Fruit fly (Drosophila melanogaster): ENCODE results near the gene CG18048.

Gene CG18048

dm6 chr3R:6345814-6346213, at the start of gene CG18048, which contains the start of gene SmD2:
Gene CG18048, plus strand, starts transcription at chr3R:6346111.
Gene SmD2, minus strand, starts transcription at chr3R:6345911.
- TF ChIP-seq toe (GFP tag; optimal IDR thresholded peaks at IDR 0.05): no peak
- TF ChIP-seq tj (GFP tag; optimal IDR thresholded peaks at IDR 0.05): peak; percentile 6
- TF ChIP-seq CG5204 (GFP tag; optimal IDR thresholded peaks at IDR 0.05): peak; percentile 18
- TF ChIP-seq CG14711 (tag; optimal IDR thresholded peaks at IDR 0.05): peak; percentile 14
- peak; percentile 7 for TF ChIP-seq CG12768 (GFP tag; optimal IDR thresholded peaks at IDR 0.05)
- TF ChIP-seq Mnt (GFP tag; optimal IDR thresholded peaks at IDR 0.05): peak; percentile 65
- no peak for TF ChIP-seq pad (GFP tag; optimal IDR thresholded peaks at IDR 0.05)
- TF ChIP-seq CG7101 (tag; optimal IDR thresholded peaks at IDR 0.05): no peak
- peak; percentile 24 for TF ChIP-seq bab1 (GFP tag; optimal IDR thresholded peaks at IDR 0.05)
- peak; percentile 6 for TF ChIP-seq Hr96 (GFP tag; optimal IDR thresholded peaks at IDR 0.05)
- TF ChIP-seq CG1620 (GFP tag; optimal IDR thresholded peaks at IDR 0.05): peak; percentile 23

dm6 chr3R:6297164-6297563, 48.7 kb upstream of the CG18048 start:
- TF ChIP-seq bab1 (GFP tag; optimal IDR thresholded peaks at IDR 0.05) (no peak), Hr96 (GFP tag; optimal IDR thresholded peaks at IDR 0.05) (no peak), Clk (GFP tag; optimal IDR thresholded peaks at IDR 0.05) (no peak), CG33017 (tag; optimal IDR thresholded peaks at IDR 0.05) (no peak), CG7045 (GFP tag; optimal IDR thresholded peaks at IDR 0.05) (no peak), CG11617 (GFP tag; optimal IDR thresholded peaks at IDR 0.05) (no peak), cnc (optimal IDR thresholded peaks at IDR 0.05) (no peak), CG14711 (tag; optimal IDR thresholded peaks at IDR 0.05) (no peak), tj (GFP tag; optimal IDR thresholded peaks at IDR 0.05) (no peak), cic (GFP tag; optimal IDR thresholded peaks at IDR 0.05) (no peak), Mnt (GFP tag; optimal IDR thresholded peaks at IDR 0.05) (no peak), CG12768 (GFP tag; optimal IDR thresholded peaks at IDR 0.05) (no peak)

- TF ChIP-seq CG12768 (GFP tag; optimal IDR thresholded peaks at IDR 0.05) (no peak), tj (GFP tag; optimal IDR thresholded peaks at IDR 0.05) (no peak), CG14711 (tag; optimal IDR thresholded peaks at IDR 0.05) (no peak), kay (GFP tag; ENCODE audit: borderline replicate concordance) (no peak), toe (GFP tag; optimal IDR thresholded peaks at IDR 0.05) (no peak), CG33017 (tag; optimal IDR thresholded peaks at IDR 0.05) (no peak), pad (GFP tag; optimal IDR thresholded peaks at IDR 0.05) (no peak), CG5204 (GFP tag; optimal IDR thresholded peaks at IDR 0.05) (no peak), bab1 (GFP tag; optimal IDR thresholded peaks at IDR 0.05) (no peak), ovo (GFP tag; optimal IDR thresholded peaks at IDR 0.05) (no peak), Mnt (GFP tag; optimal IDR thresholded peaks at IDR 0.05) (no peak), CG7101 (tag; optimal IDR thresholded peaks at IDR 0.05) (no peak), Hr96 (GFP tag; optimal IDR thresholded peaks at IDR 0.05) (no peak), CG7045 (GFP tag; optimal IDR thresholded peaks at IDR 0.05) (no peak)
These were observed 47.1 kb upstream of the CG18048 start, which contains the start of gene Osi14 for dm6 chr3R:6298828-6299227. Gene Osi14, plus strand, starts transcription at chr3R:6299128.

DNA sequence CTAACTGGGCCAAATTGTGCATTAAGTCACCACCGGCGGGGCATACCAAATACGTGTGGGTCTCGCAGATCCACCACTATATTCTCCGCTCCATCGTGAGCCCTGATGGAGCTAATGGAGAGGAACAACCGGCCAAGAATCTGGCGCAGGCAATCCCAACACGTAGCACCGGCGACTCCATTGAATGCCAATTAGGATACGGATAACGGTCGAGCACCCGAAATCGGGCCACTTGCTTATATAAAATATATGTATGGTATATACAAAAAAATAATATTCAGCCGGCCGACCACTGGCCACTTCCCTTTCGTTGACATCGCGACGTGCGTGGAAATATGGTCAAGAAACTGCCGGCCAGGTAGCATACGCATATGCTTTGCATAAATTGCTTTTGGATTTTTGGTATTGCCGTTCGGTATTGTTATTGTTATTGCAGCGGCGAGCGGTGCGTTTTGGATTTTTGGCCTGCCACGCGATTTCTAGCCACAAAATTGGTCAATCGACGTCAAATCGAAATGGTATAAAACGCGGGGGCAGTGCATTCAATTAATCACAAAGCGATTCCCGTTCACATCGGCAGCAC, 44.6 kb upstream of the CG18048 start, which contains the start of gene Osi15:
Gene Osi15, plus strand, starts transcription at position 548 of the 583 bp plus-strand sequence.
- TF ChIP-seq CG12768 (GFP tag; optimal IDR thresholded peaks at IDR 0.05): no peak
- no peak for TF ChIP-seq bab1 (GFP tag; optimal IDR thresholded peaks at IDR 0.05)
- TF ChIP-seq tj (GFP tag; optimal IDR thresholded peaks at IDR 0.05): no peak
- TF ChIP-seq Clk (GFP tag; optimal IDR thresholded peaks at IDR 0.05): no peak
- no peak for TF ChIP-seq toe (GFP tag; optimal IDR thresholded peaks at IDR 0.05)
- no peak for TF ChIP-seq Hr96 (GFP tag; optimal IDR thresholded peaks at IDR 0.05)
- no peak for TF ChIP-seq CG14711 (tag; optimal IDR thresholded peaks at IDR 0.05)
- TF ChIP-seq CG33017 (tag; optimal IDR thresholded peaks at IDR 0.05): no peak
- no peak for TF ChIP-seq cnc (optimal IDR thresholded peaks at IDR 0.05)
- TF ChIP-seq kay (GFP tag; ENCODE audit: borderline replicate concordance): no peak
- TF ChIP-seq ovo (GFP tag; optimal IDR thresholded peaks at IDR 0.05): no peak
- no peak for TF ChIP-seq pad (GFP tag; optimal IDR thresholded peaks at IDR 0.05)
- TF ChIP-seq CG5204 (GFP tag; optimal IDR thresholded peaks at IDR 0.05): no peak
- no peak for TF ChIP-seq CG7101 (tag; optimal IDR thresholded peaks at IDR 0.05)

- TF ChIP-seq kay (GFP tag; ENCODE audit: borderline replicate concordance) (no peak), CG12768 (GFP tag; optimal IDR thresholded peaks at IDR 0.05) (no peak), tj (GFP tag; optimal IDR thresholded peaks at IDR 0.05) (no peak), cic (GFP tag; optimal IDR thresholded peaks at IDR 0.05) (no peak), CG1620 (GFP tag; optimal IDR thresholded peaks at IDR 0.05) (no peak), Hr96 (GFP tag; optimal IDR thresholded peaks at IDR 0.05) (no peak), Mnt (GFP tag; optimal IDR thresholded peaks at IDR 0.05) (no peak), CG14711 (tag; optimal IDR thresholded peaks at IDR 0.05) (no peak), CG33017 (tag; optimal IDR thresholded peaks at IDR 0.05) (no peak), CG7101 (tag; optimal IDR thresholded peaks at IDR 0.05) (no peak), CG7045 (GFP tag; optimal IDR thresholded peaks at IDR 0.05) (no peak), cnc (optimal IDR thresholded peaks at IDR 0.05) (no peak), CG5204 (GFP tag; optimal IDR thresholded peaks at IDR 0.05) (no peak), Crg-1 (GFP tag; optimal IDR thresholded peaks at IDR 0.05) (no peak), Clk (GFP tag; optimal IDR thresholded peaks at IDR 0.05) (no peak), bab1 (GFP tag; optimal IDR thresholded peaks at IDR 0.05) (no peak), pad (GFP tag; optimal IDR thresholded peaks at IDR 0.05) (no peak), ovo (GFP tag; optimal IDR thresholded peaks at IDR 0.05) (no peak), CG11617 (GFP tag; optimal IDR thresholded peaks at IDR 0.05) (no peak)
These were observed 42.2 kb upstream of the CG18048 start, which contains the start of gene CG46396 for dm6 chr3R:6303738-6304137. Gene CG46396, plus strand, starts transcription at chr3R:6304038.

DNA sequence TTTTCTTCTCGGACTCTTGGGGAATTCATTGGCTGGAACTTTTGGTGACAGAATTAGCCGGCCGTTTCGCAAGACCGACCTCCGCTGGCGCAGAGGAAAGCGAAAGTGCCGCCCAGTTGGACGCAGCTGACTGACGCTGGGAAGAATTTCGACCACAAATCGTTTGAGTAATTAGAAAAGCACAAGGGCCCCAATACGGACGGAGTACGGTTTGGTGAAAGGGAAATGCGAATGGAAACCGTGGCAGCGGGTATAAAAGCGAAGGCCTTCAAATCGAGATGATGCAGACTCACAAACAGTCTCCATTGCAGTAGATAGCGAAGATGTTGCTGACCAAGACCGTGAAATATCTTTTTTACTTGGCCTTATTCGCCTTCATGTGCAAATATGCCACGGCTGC, 41.0 kb upstream of the CG18048 start, which contains the start of gene Osi16:
Gene Osi16, plus strand, starts transcription at position 301 of the 400 bp plus-strand sequence.
- no peak for TF ChIP-seq CG5204 (GFP tag; optimal IDR thresholded peaks at IDR 0.05)
- TF ChIP-seq tj (GFP tag; optimal IDR thresholded peaks at IDR 0.05): no peak
- TF ChIP-seq pad (GFP tag; optimal IDR thresholded peaks at IDR 0.05): no peak
- TF ChIP-seq CG33017 (tag; optimal IDR thresholded peaks at IDR 0.05): no peak
- TF ChIP-seq cnc (optimal IDR thresholded peaks at IDR 0.05): no peak
- no peak for TF ChIP-seq toe (GFP tag; optimal IDR thresholded peaks at IDR 0.05)
- no peak for TF ChIP-seq CG7101 (tag; optimal IDR thresholded peaks at IDR 0.05)
- no peak for TF ChIP-seq kay (GFP tag; ENCODE audit: borderline replicate concordance)
- no peak for TF ChIP-seq Clk (GFP tag; optimal IDR thresholded peaks at IDR 0.05)
- no peak for TF ChIP-seq Crg-1 (GFP tag; optimal IDR thresholded peaks at IDR 0.05)
- no peak for TF ChIP-seq Hr96 (GFP tag; optimal IDR thresholded peaks at IDR 0.05)
- no peak for TF ChIP-seq Mnt (GFP tag; optimal IDR thresholded peaks at IDR 0.05)
- TF ChIP-seq CG12768 (GFP tag; optimal IDR thresholded peaks at IDR 0.05): no peak
- no peak for TF ChIP-seq CG1620 (GFP tag; optimal IDR thresholded peaks at IDR 0.05)
- no peak for TF ChIP-seq CG14711 (tag; optimal IDR thresholded peaks at IDR 0.05)
- no peak for TF ChIP-seq CG11617 (GFP tag; optimal IDR thresholded peaks at IDR 0.05)
- no peak for TF ChIP-seq CG7045 (GFP tag; optimal IDR thresholded peaks at IDR 0.05)
- no peak for TF ChIP-seq bab1 (GFP tag; optimal IDR thresholded peaks at IDR 0.05)
